Worm (Caenorhabditis elegans): ENCODE measurements around the gene pgp-1.

Gene pgp-1

ce11 chrIV:12594574-12594973, 4.4 kb downstream of the pgp-1 start (continued):
- TF ChIP-seq Y67H2A.10 (GFP tag; conservative IDR thresholded peaks at IDR 0.05) (no peak), ceh-100 (GFP tag; IDR thresholded peaks at IDR 0.05) (peak; percentile 60), ztf-22 (GFP tag; optimal IDR thresholded peaks at IDR 0.05) (no peak), madf-6 (GFP tag; IDR thresholded peaks at IDR 0.05) (peak; percentile 47; the same call in 1 of the 2 replicates), nfyb-1 (GFP tag; IDR thresholded peaks at IDR 0.05) (peak; percentile 83), ztf-3 (GFP tag; optimal IDR thresholded peaks at IDR 0.05) (no peak), Y56A3A.18 (GFP tag; IDR thresholded peaks at IDR 0.05) (peak; percentile 63; the same call in 1 of the 2 replicates), ceh-91 (GFP tag; IDR thresholded peaks at IDR 0.05) (peak; percentile 56), nhr-90 (tag; optimal IDR thresholded peaks at IDR 0.05) (peak; percentile 78), snpc-1.3 (tag; optimal IDR thresholded peaks at IDR 0.05; ENCODE audit: insufficient read depth) (no peak), B0336.3 (GFP tag; IDR thresholded peaks at IDR 0.05) (peak; percentile 71), hsf-1 (GFP tag; IDR thresholded peaks at IDR 0.05) (0 out of 2 replicates have a peak, but pooled peaks have one; percentile 11), D2030.7 (GFP tag; IDR thresholded peaks at IDR 0.05) (peak; percentile 45), rcor-1 (GFP tag; IDR thresholded peaks at IDR 0.05) (0 out of 2 replicates have a peak, but pooled peaks have one; percentile 20), him-1 (tag; optimal IDR thresholded peaks at IDR 0.05) (peak; percentile 81), hmg-20 (GFP tag; IDR thresholded peaks at IDR 0.05) (0 out of 2 replicates have a peak, but pooled peaks have one; percentile 39), egl-18 (GFP tag; IDR thresholded peaks at IDR 0.05) (no peak), egl-44 (GFP tag; IDR thresholded peaks at IDR 0.05) (peak; percentile 70; the same call in 1 of the 2 replicates), B0019.2 (GFP tag; conservative IDR thresholded peaks at IDR 0.05) (no peak), dpl-1 (GFP tag; optimal IDR thresholded peaks at IDR 0.05) (no peak), ceh-40 (GFP tag; IDR thresholded peaks at IDR 0.05) (0 out of 2 replicates have a peak, but pooled peaks have one; percentile 37), unc-130 (GFP tag; optimal IDR thresholded peaks at IDR 0.05) (peak; percentile 50), ztf-18 (tag; optimal IDR thresholded peaks at IDR 0.05) (peak; percentile 62), B0261.1 (tag; optimal IDR thresholded peaks at IDR 0.05) (peak; percentile 86), nfya-1 (tag; optimal IDR thresholded peaks at IDR 0.05; ENCODE audit: borderline replicate concordance, insufficient read depth) (no peak), ceh-79 (tag; optimal IDR thresholded peaks at IDR 0.05) (no peak), pbrm-1 (GFP tag; IDR thresholded peaks at IDR 0.05) (0 out of 2 replicates have a peak, but pooled peaks have one; percentile 51), ztf-25 (GFP tag; IDR thresholded peaks at IDR 0.05) (peak; percentile 90; the same call in 1 of the 2 replicates), madf-3 (GFP tag; IDR thresholded peaks at IDR 0.05) (peak; percentile 57; the same call in 1 of the 2 replicates), rec-8 (tag; optimal IDR thresholded peaks at IDR 0.05) (peak; percentile 68 to 84), ZK185.1 (tag; optimal IDR thresholded peaks at IDR 0.05; ENCODE audit: poor library complexity, severe bottlenecking) (peak; percentile 59), T07F8.4 (tag; optimal IDR thresholded peaks at IDR 0.05) (peak; percentile 77), lsy-27 (tag; optimal IDR thresholded peaks at IDR 0.05; ENCODE audit: borderline replicate concordance, insufficient read depth) (no peak), ama-1 (optimal IDR thresholded peaks at IDR 0.05) (no peak), ama-1 (GFP tag; optimal IDR thresholded peaks at IDR 0.05) (peak; percentile 68 to 88), ekl-4 (GFP tag; IDR thresholded peaks at IDR 0.05) (peak; percentile 68), F57A8.1 (GFP tag; optimal IDR thresholded peaks at IDR 0.05) (no peak), ccch-3 (GFP tag; optimal IDR thresholded peaks at IDR 0.05) (no peak), C17E4.6 (GFP tag; IDR thresholded peaks at IDR 0.05) (no peak), rpc-1 (optimal IDR thresholded peaks at IDR 0.05) (peak; percentile 84), rpc-1 (tag; optimal IDR thresholded peaks at IDR 0.05) (peak; percentile 90), hmg-1.2 (GFP tag; IDR thresholded peaks at IDR 0.05) (peak; percentile 89), nhr-179 (tag; optimal IDR thresholded peaks at IDR 0.05) (no peak), mel-28 (tag; optimal IDR thresholded peaks at IDR 0.05; ENCODE audit: borderline replicate concordance) (peak; percentile 11), dpff-1 (tag; optimal IDR thresholded peaks at IDR 0.05) (no peak), lin-35 (GFP tag; optimal IDR thresholded peaks at IDR 0.05) (peak in 1 of 3 experiments; percentile 59), lin-54 (GFP tag; optimal IDR thresholded peaks at IDR 0.05) (peak; percentile 64), chd-7 (tag; optimal IDR thresholded peaks at IDR 0.05) (peak; percentile 74)
